Worm (Caenorhabditis elegans) whole organism, L3 larva: Measurements from ENCODE around the gene F53B1.9.

Source experiments
- R02D3.7 ChIP-seq: fragments of 150-350 bp; optimal IDR thresholded peaks from 2 replicates; lab custom pipeline; 2014; ENCODE audit warnings: missing biosample characterization, missing genetic modification characterization
- ZK546.5 ChIP-seq: sonication (generic microtip); optimal IDR thresholded peaks from 2 replicates; lab custom pipeline; 2017; ENCODE audit warnings: missing biosample characterization, missing genetic modification characterization
- elt-1 ChIP-seq: fragments of 150-350 bp; optimal IDR thresholded peaks from 2 replicates; lab custom pipeline; 2014; ENCODE audit warnings: missing biosample characterization, missing genetic modification characterization
- fkh-10 ChIP-seq: sonication (generic microtip); optimal IDR thresholded peaks from 2 replicates; lab custom pipeline; 2017; ENCODE audit warnings: missing biosample characterization, missing genetic modification reagents, missing genetic modification characterization
- jun-1 ChIP-seq: fragments of 150-350 bp; optimal IDR thresholded peaks from 2 replicates; lab custom pipeline; 2014; ENCODE audit warnings: missing biosample characterization, missing genetic modification reagents, missing genetic modification characterization
- nfya-1 ChIP-seq: sonication (generic microtip); optimal IDR thresholded peaks from 2 replicates; lab custom pipeline; 2017; ENCODE audit warnings: missing genetic modification characterization, mild to moderate bottlenecking, missing compliant biosample characterization, antibody characterized with exemption, moderate library complexity; ENCODE audit not compliant: insufficient read depth
- nhr-12 ChIP-seq: fragments of 150-350 bp; optimal IDR thresholded peaks from 2 replicates; lab custom pipeline; 2014; ENCODE audit warnings: missing biosample characterization, missing genetic modification characterization
- nhr-25 ChIP-seq: sonication (generic microtip); optimal IDR thresholded peaks from 2 replicates; lab custom pipeline; 2017; ENCODE audit warnings: missing biosample characterization, missing genetic modification characterization
- nhr-28 ChIP-seq: fragments of 150-350 bp; optimal IDR thresholded peaks from 2 replicates; lab custom pipeline; 2014; ENCODE audit warnings: missing biosample characterization, missing genetic modification characterization
- nhr-76 ChIP-seq: fragments of 150-350 bp; sonication (generic microtip); optimal IDR thresholded peaks from 5 replicates; lab custom pipeline; 2014; ENCODE audit warnings: missing biosample characterization, missing genetic modification characterization
- sea-2 ChIP-seq: fragments of 150-350 bp; sonication (generic microtip); optimal IDR thresholded peaks from 4 replicates; lab custom pipeline; 2014; ENCODE audit warnings: missing biosample characterization, missing genetic modification reagents, missing genetic modification characterization
- unc-62 ChIP-seq: fragments of 150-350 bp; sonication (generic microtip); optimal IDR thresholded peaks from 4 replicates; lab custom pipeline; 2014; ENCODE audit warnings: missing biosample characterization, missing genetic modification reagents, missing genetic modification characterization

DNA sequence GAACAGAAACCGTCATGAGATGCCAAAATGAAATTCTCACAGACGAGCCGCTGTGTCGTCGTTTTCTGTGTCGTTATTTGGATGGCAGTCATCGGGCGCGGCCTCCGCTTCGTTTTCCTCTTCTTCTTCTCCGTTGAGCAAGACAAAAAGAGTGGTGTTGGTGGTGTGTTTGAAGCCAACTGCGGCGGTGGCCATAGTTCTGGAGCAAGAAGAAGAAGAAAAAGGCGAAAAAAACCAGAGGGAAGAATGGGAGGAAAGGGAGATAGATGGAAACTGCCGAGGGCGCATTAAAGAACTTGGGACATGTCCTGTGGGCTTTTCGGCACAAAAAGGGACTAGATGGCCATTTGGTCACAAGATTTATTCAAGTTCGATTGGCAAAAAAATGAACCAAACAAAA, at the start of gene F53B1.9:
- TF ChIP-seq sea-2 (GFP tag; lab: Kevin White, UChicago) (no peak), nhr-25 (tag; lab: Kevin White, UChicago) (no peak), nhr-28 (no peak), nhr-12 (tag; lab: Kevin White, UChicago) (no peak), R02D3.7 (tag; lab: Kevin White, UChicago) (no peak), nfya-1 (tag; lab: Kevin White, UChicago) (peak; percentile 15), ZK546.5 (tag; lab: Kevin White, UChicago) (no peak), unc-62 (GFP tag; lab: Kevin White, UChicago) (no peak), elt-1 (tag; lab: Kevin White, UChicago) (no peak), fkh-10 (no peak), nhr-76 (tag; lab: Kevin White, UChicago) (no peak), jun-1 (tag; lab: Kevin White, UChicago) (no peak)
